Worm (Caenorhabditis elegans): ENCODE measurements around the gene F41C3.11.

- no peak for TF ChIP-seq pes-1 (GFP tag; IDR thresholded peaks at IDR 0.05)
- TF ChIP-seq tra-4 (tag; optimal IDR thresholded peaks at IDR 0.05) = no peak
- no peak for TF ChIP-seq aly-1 (tag; optimal IDR thresholded peaks at IDR 0.05)
These were observed 40.6 kb downstream of the F41C3.11 start, which contains the start of gene F10G7.5 for ce11 chrII:4693129-4693528.

All from whole organism, early embryonic.